Fruit fly (Drosophila melanogaster): ENCODE results near the gene CG12093.

CG12093 gene

DNA sequence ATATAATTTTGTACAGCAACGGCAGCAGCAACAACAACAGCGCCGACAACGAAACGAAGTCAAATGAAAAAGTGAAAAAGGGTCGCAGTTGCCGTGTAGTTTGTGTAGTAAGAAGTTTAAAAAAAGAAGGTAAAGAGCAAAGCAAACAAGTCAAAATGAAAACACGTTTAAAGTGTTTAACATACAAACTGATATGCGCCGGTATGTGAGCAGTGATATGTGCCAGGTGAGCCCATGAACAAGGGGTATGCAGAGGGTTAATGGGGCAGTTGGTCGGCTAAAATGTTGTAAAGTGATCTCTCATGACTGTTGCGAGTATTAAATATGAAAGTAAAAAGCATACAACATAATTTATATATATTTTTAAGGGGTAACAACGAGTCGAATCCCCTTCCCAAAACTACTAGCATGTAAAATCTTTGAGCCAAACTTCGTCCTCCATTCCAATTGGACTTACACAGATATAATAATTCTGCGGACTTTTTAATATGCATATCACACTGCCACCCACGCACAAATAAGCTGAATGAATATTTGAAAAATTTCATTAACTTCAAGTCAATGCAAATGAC, 32.2 kb upstream of the CG12093 start (continued):
- no peak for TF ChIP-seq exex (tag; optimal IDR thresholded peaks at IDR 0.05)
- TF ChIP-seq CG8924 (tag; optimal IDR thresholded peaks at IDR 0.05) = peak; percentile 34
- TF ChIP-seq CG14710 (tag; optimal IDR thresholded peaks at IDR 0.05) = peak; percentile 61
- TF ChIP-seq psq (GFP tag; optimal IDR thresholded peaks at IDR 0.05) = no peak
- TF ChIP-seq CG6654 (GFP tag; optimal IDR thresholded peaks at IDR 0.05) = peak; percentile 34
- peak; percentile 60 for TF ChIP-seq gro (GFP tag; optimal IDR thresholded peaks at IDR 0.05)
- peak; percentile 90 for TF ChIP-seq E2f1 (GFP tag; IDR thresholded peaks at IDR 0.05)
- TF ChIP-seq Asciz (GFP tag; optimal IDR thresholded peaks at IDR 0.05) = peak; percentile 68
- TF ChIP-seq cwo (GFP tag; optimal IDR thresholded peaks at IDR 0.05) = peak; percentile 48
- TF ChIP-seq CG6683 (GFP tag; optimal IDR thresholded peaks at IDR 0.05) = no peak
- TF ChIP-seq vfl (GFP tag; optimal IDR thresholded peaks at IDR 0.05) = peak; percentile 20
- peak; percentile 85 for TF ChIP-seq CG11695 (GFP tag; IDR thresholded peaks at IDR 0.05)
- no peak for TF ChIP-seq sqz (GFP tag; optimal IDR thresholded peaks at IDR 0.05)
- no peak for TF ChIP-seq HmgD (GFP tag; optimal IDR thresholded peaks at IDR 0.05)
- no peak for TF ChIP-seq Sry-δ (GFP tag; optimal IDR thresholded peaks at IDR 0.05)
- TF ChIP-seq CG13775 (GFP tag; optimal IDR thresholded peaks at IDR 0.05) = no peak
- peak; percentile 74 for TF ChIP-seq tin (GFP tag; optimal IDR thresholded peaks at IDR 0.05)
- no peak for TF ChIP-seq insv (GFP tag; optimal IDR thresholded peaks at IDR 0.05)
- TF ChIP-seq CG4328 (GFP tag; optimal IDR thresholded peaks at IDR 0.05) = no peak
- TF ChIP-seq Nf-YC (tag; optimal IDR thresholded peaks at IDR 0.05) = peak; percentile 28
- TF ChIP-seq ems (GFP tag; optimal IDR thresholded peaks at IDR 0.05) = peak; percentile 37
- TF ChIP-seq CG14050 (GFP tag; IDR thresholded peaks at IDR 0.05) = peak; percentile 51; the same call in 1 of the 3 replicates
- no peak for TF ChIP-seq CG7745 (tag; optimal IDR thresholded peaks at IDR 0.05)
- peak; percentile 90 for TF ChIP-seq CG14441 (GFP tag; IDR thresholded peaks at IDR 0.05)
- no peak for TF ChIP-seq pho (GFP tag; optimal IDR thresholded peaks at IDR 0.05)
- TF ChIP-seq C15 (GFP tag; IDR thresholded peaks at IDR 0.05) = peak; percentile 64; the same call in 1 of the 3 replicates
- no peak for TF ChIP-seq Sin3A (optimal IDR thresholded peaks at IDR 0.05)
- no peak for TF ChIP-seq nerfin-2 (GFP tag; IDR thresholded peaks at IDR 0.05; ENCODE audit: partially characterized antibody)
- TF ChIP-seq twi (tag; optimal IDR thresholded peaks at IDR 0.05) = no peak
- peak; percentile 82 for TF ChIP-seq slbo (GFP tag; IDR thresholded peaks at IDR 0.05)
- peak; percentile 64 for TF ChIP-seq ATbp (GFP tag; optimal IDR thresholded peaks at IDR 0.05)
- TF ChIP-seq Max (GFP tag; optimal IDR thresholded peaks at IDR 0.05) = peak; percentile 32
- TF ChIP-seq Trl (optimal IDR thresholded peaks at IDR 0.05) = no peak
- TF ChIP-seq Trl (GFP tag; optimal IDR thresholded peaks at IDR 0.05) = peak; percentile 54
- no peak for TF ChIP-seq CG11723 (GFP tag; optimal IDR thresholded peaks at IDR 0.05)
- no peak for TF ChIP-seq ERR (GFP tag; optimal IDR thresholded peaks at IDR 0.05)
- no peak for TF ChIP-seq hth (optimal IDR thresholded peaks at IDR 0.05)
- no peak for TF ChIP-seq mld (GFP tag; IDR thresholded peaks at IDR 0.05; ENCODE audit: partially characterized antibody)
- no peak for TF ChIP-seq CG10543 (GFP tag; optimal IDR thresholded peaks at IDR 0.05)
- no peak for TF ChIP-seq en (GFP tag; optimal IDR thresholded peaks at IDR 0.05)
- TF ChIP-seq NfI (GFP tag; optimal IDR thresholded peaks at IDR 0.05) = no peak
- peak; percentile 24 for TF ChIP-seq CG12104 (GFP tag; optimal IDR thresholded peaks at IDR 0.05)
- TF ChIP-seq CG18476 (GFP tag; optimal IDR thresholded peaks at IDR 0.05) = peak; percentile 40
- TF ChIP-seq CG12236 (GFP tag; optimal IDR thresholded peaks at IDR 0.05) = no peak
- TF ChIP-seq H2.0 (GFP tag; IDR thresholded peaks at IDR 0.05) = peak; percentile 78
- TF ChIP-seq Nf-YA (GFP tag; IDR thresholded peaks at IDR 0.05) = peak; percentile 59; the same call in 1 of the 2 replicates
- peak; percentile 93 for TF ChIP-seq CG11456 (GFP tag; IDR thresholded peaks at IDR 0.05)
- peak; percentile 78 for TF ChIP-seq ind (GFP tag; optimal IDR thresholded peaks at IDR 0.05)
- no peak for TF ChIP-seq bigmax (GFP tag; optimal IDR thresholded peaks at IDR 0.05)
- no peak for TF ChIP-seq pfk (GFP tag; optimal IDR thresholded peaks at IDR 0.05)
- TF ChIP-seq Awh (GFP tag; IDR thresholded peaks at IDR 0.05) = peak; percentile 84
- TF ChIP-seq dysf (GFP tag; IDR thresholded peaks at IDR 0.05) = peak; percentile 91
